Worm (Caenorhabditis elegans): ENCODE data around the gene F45E1.5.

The F45E1.5 gene

ce11 chrX:7986892-7987291 is 10.4 kb downstream of the F45E1.5 start (continued):
- peak; percentile 96 for TF ChIP-seq sma-9 (GFP tag; optimal IDR thresholded peaks at IDR 0.05)
- no peak for TF ChIP-seq sma-9 (tag; optimal IDR thresholded peaks at IDR 0.05)
- TF ChIP-seq nhr-23 (tag; optimal IDR thresholded peaks at IDR 0.05): no peak
- no peak for TF ChIP-seq ztf-1 (GFP tag; conservative IDR thresholded peaks at IDR 0.05)
- no peak for TF ChIP-seq sem-4 (tag; optimal IDR thresholded peaks at IDR 0.05)
- peak; percentile 42 to 54 for TF ChIP-seq mdl-1 (tag; optimal IDR thresholded peaks at IDR 0.05)
- TF ChIP-seq elt-1 (tag; optimal IDR thresholded peaks at IDR 0.05): no peak
- no peak for TF ChIP-seq lin-11 (tag; optimal IDR thresholded peaks at IDR 0.05)
- no peak for TF ChIP-seq C34F6.9 (tag; optimal IDR thresholded peaks at IDR 0.05)
- TF ChIP-seq nhr-237 (tag; optimal IDR thresholded peaks at IDR 0.05): no peak
- TF ChIP-seq R02D3.7 (tag; optimal IDR thresholded peaks at IDR 0.05): no peak
- no peak for TF ChIP-seq unc-39 (tag; optimal IDR thresholded peaks at IDR 0.05)

ce11 chrX:7988457-7988856 is 12.0 kb downstream of the F45E1.5 start:
- TF ChIP-seq zag-1 (tag; optimal IDR thresholded peaks at IDR 0.05) (no peak), skn-1 (tag; optimal IDR thresholded peaks at IDR 0.05) (no peak), lsy-2 (tag; optimal IDR thresholded peaks at IDR 0.05) (no peak), crh-2 (tag; optimal IDR thresholded peaks at IDR 0.05) (no peak), peb-1 (tag; optimal IDR thresholded peaks at IDR 0.05) (no peak), unc-55 (GFP tag; optimal IDR thresholded peaks at IDR 0.05) (no peak), ztf-11 (tag; optimal IDR thresholded peaks at IDR 0.05) (no peak), nhr-10 (tag; optimal IDR thresholded peaks at IDR 0.05) (no peak), nhr-25 (tag; optimal IDR thresholded peaks at IDR 0.05) (no peak), sem-4 (tag; optimal IDR thresholded peaks at IDR 0.05) (no peak), nhr-77 (tag; optimal IDR thresholded peaks at IDR 0.05) (no peak), elt-3 (tag; optimal IDR thresholded peaks at IDR 0.05) (no peak), aly-2 (tag; optimal IDR thresholded peaks at IDR 0.05) (no peak)

ce11 chrX:7989155-7989554 is 12.7 kb downstream of the F45E1.5 start:
- no peak for TF ChIP-seq alr-1 (tag; optimal IDR thresholded peaks at IDR 0.05)
- no peak for TF ChIP-seq Y55F3AM.14 (GFP tag; optimal IDR thresholded peaks at IDR 0.05)

- TF ChIP-seq nhr-23 (tag; optimal IDR thresholded peaks at IDR 0.05): no peak
- TF ChIP-seq unc-62 (GFP tag; optimal IDR thresholded peaks at IDR 0.05): no peak
- no peak for TF ChIP-seq F13H6.1 (tag; optimal IDR thresholded peaks at IDR 0.05)
- TF ChIP-seq nhr-21 (tag; optimal IDR thresholded peaks at IDR 0.05): peak; percentile 39
- TF ChIP-seq sma-9 (GFP tag; optimal IDR thresholded peaks at IDR 0.05): peak; percentile 23
- no peak for TF ChIP-seq sma-9 (tag; optimal IDR thresholded peaks at IDR 0.05)
- no peak for TF ChIP-seq lin-11 (tag; optimal IDR thresholded peaks at IDR 0.05)
- no peak for TF ChIP-seq ztf-4 (tag; optimal IDR thresholded peaks at IDR 0.05)
- peak; percentile 81 for TF ChIP-seq egl-27 (tag; optimal IDR thresholded peaks at IDR 0.05)
- TF ChIP-seq ztf-11 (tag; optimal IDR thresholded peaks at IDR 0.05): no peak
- TF ChIP-seq gmeb-1 (tag; optimal IDR thresholded peaks at IDR 0.05): no peak
- no peak for TF ChIP-seq unc-39 (tag; optimal IDR thresholded peaks at IDR 0.05)
- TF ChIP-seq blmp-1 (tag; optimal IDR thresholded peaks at IDR 0.05; ENCODE audit: insufficient read depth): peak; percentile 85
- no peak for TF ChIP-seq snpc-4 (tag; optimal IDR thresholded peaks at IDR 0.05)
- TF ChIP-seq unc-55 (GFP tag; optimal IDR thresholded peaks at IDR 0.05): no peak
- no peak for TF ChIP-seq Y55F3AM.14 (GFP tag; optimal IDR thresholded peaks at IDR 0.05)
- TF ChIP-seq nhr-6 (tag; optimal IDR thresholded peaks at IDR 0.05): no peak
- peak; percentile 31 for TF ChIP-seq sem-4 (tag; optimal IDR thresholded peaks at IDR 0.05)
- no peak for TF ChIP-seq nhr-10 (tag; optimal IDR thresholded peaks at IDR 0.05)
- no peak for TF ChIP-seq nhr-77 (tag; optimal IDR thresholded peaks at IDR 0.05)
- no peak for TF ChIP-seq lsy-2 (tag; optimal IDR thresholded peaks at IDR 0.05)
- TF ChIP-seq nhr-237 (tag; optimal IDR thresholded peaks at IDR 0.05): no peak
- peak; percentile 53 for TF ChIP-seq sma-3 (GFP tag; optimal IDR thresholded peaks at IDR 0.05)
- no peak for TF ChIP-seq lin-13 (GFP tag; optimal IDR thresholded peaks at IDR 0.05)
- TF ChIP-seq R02D3.7 (tag; optimal IDR thresholded peaks at IDR 0.05): no peak
- no peak for TF ChIP-seq elt-1 (tag; optimal IDR thresholded peaks at IDR 0.05)
- no peak for TF ChIP-seq alr-1 (tag; optimal IDR thresholded peaks at IDR 0.05)
- no peak for TF ChIP-seq C34F6.9 (tag; optimal IDR thresholded peaks at IDR 0.05)
Measured at ce11 chrX:7990282-7990681, 13.8 kb downstream of the F45E1.5 start.

Data from whole organism, L2 larva.